3 fruit fly cellular contexts compared by ENCODE assay signal in the genomic region with DNA sequence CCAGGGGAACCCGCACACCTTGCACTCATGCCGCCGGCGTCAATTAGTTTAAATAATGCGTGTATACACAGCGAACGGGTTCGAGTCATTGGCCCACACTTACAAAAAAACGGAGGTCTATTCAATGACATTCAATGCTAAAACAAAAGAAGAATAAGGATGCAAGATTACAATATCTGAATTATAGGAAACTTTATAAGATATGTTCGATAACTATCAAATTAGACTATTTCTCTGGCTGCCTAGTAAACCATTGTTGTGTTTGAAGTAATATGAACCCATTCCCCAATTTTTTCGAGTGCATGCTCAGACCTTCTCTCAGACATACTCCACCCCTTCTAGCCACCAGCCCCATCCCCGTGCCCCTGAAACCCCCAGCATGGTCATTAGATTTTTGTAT.
TF ChIP-seq lines count a peak whose summit lies in the region.

No protein-coding gene starts in this region.

- no peak for TF ChIP-seq CTCF in whole organism, embryonic (GFP tag; optimal IDR thresholded peaks at IDR 0.05; lab: Kevin White, UChicago)

TF ChIP-seq in whole organism, embryonic, 481 proteins besides CTCF, POLR2A, EP300 and RAD21 (continues in another document):
- TF ChIP-seq ham (GFP tag; IDR thresholded peaks at IDR 0.05; lab: Robert Waterston, UW) = no peak
- no peak for TF ChIP-seq Mrtf (GFP tag; IDR thresholded peaks at IDR 0.05; lab: Robert Waterston, UW)
- no peak for TF ChIP-seq Rfx (GFP tag; IDR thresholded peaks at IDR 0.05; lab: Robert Waterston, UW)
- TF ChIP-seq Xbp1 (GFP tag; optimal IDR thresholded peaks at IDR 0.05; lab: Kevin White, UChicago) = no peak
- TF ChIP-seq cwo (GFP tag; optimal IDR thresholded peaks at IDR 0.05; lab: Kevin White, UChicago) = no peak
- TF ChIP-seq CG11247 (GFP tag; IDR thresholded peaks at IDR 0.05; lab: Robert Waterston, UW) = no peak
- no peak for TF ChIP-seq CG10274 (GFP tag; optimal IDR thresholded peaks at IDR 0.05; lab: Kevin White, UChicago)
- TF ChIP-seq CG42726 (GFP tag; IDR thresholded peaks at IDR 0.05; lab: Robert Waterston, UW; ENCODE audit: partially characterized antibody) = no peak
- no peak for TF ChIP-seq CG3407 (GFP tag; optimal IDR thresholded peaks at IDR 0.05; lab: Kevin White, UChicago)
- TF ChIP-seq Blimp-1 (GFP tag; optimal IDR thresholded peaks at IDR 0.05; lab: Kevin White, UChicago) = peak; percentile 47
- no peak for TF ChIP-seq CG13296 (GFP tag; optimal IDR thresholded peaks at IDR 0.05; lab: Kevin White, UChicago)
- TF ChIP-seq Dll (GFP tag; IDR thresholded peaks at IDR 0.05; lab: Robert Waterston, UW; ENCODE audit: partially characterized antibody) = no peak
- TF ChIP-seq Atf3 (GFP tag; optimal IDR thresholded peaks at IDR 0.05; lab: Kevin White, UChicago) = no peak
- TF ChIP-seq da (GFP tag; optimal IDR thresholded peaks at IDR 0.05; lab: Kevin White, UChicago) = no peak
- TF ChIP-seq CG3995 (GFP tag; optimal IDR thresholded peaks at IDR 0.05; lab: Kevin White, UChicago) = no peak
- no peak for TF ChIP-seq CG11085 (GFP tag; IDR thresholded peaks at IDR 0.05; lab: Robert Waterston, UW)
- no peak for TF ChIP-seq CG33213 (GFP tag; optimal IDR thresholded peaks at IDR 0.05; lab: Kevin White, UChicago)
- no peak for TF ChIP-seq CG2120 (GFP tag; optimal IDR thresholded peaks at IDR 0.05; lab: Kevin White, UChicago)
- no peak for TF ChIP-seq CG30431 (GFP tag; optimal IDR thresholded peaks at IDR 0.05; lab: Kevin White, UChicago)
- TF ChIP-seq inv (GFP tag; IDR thresholded peaks at IDR 0.05; lab: Robert Waterston, UW; ENCODE audit: partially characterized antibody) = no peak
- no peak for TF ChIP-seq lmd (GFP tag; IDR thresholded peaks at IDR 0.05; lab: Robert Waterston, UW)
- no peak for TF ChIP-seq CG6689 (GFP tag; IDR thresholded peaks at IDR 0.05; lab: Robert Waterston, UW)
- TF ChIP-seq zen2 (GFP tag; IDR thresholded peaks at IDR 0.05; lab: Robert Waterston, UW; ENCODE audit: partially characterized antibody) = no peak
- TF ChIP-seq CG10147 (GFP tag; optimal IDR thresholded peaks at IDR 0.05; lab: Kevin White, UChicago) = no peak
- TF ChIP-seq gcm (GFP tag; optimal IDR thresholded peaks at IDR 0.05; lab: Kevin White, UChicago) = no peak
- no peak for TF ChIP-seq CG15514 (GFP tag; optimal IDR thresholded peaks at IDR 0.05; lab: Kevin White, UChicago)
- no peak for TF ChIP-seq vnd (GFP tag; IDR thresholded peaks at IDR 0.05; lab: Robert Waterston, UW; ENCODE audit: partially characterized antibody)
- no peak for TF ChIP-seq CG8478 (optimal IDR thresholded peaks at IDR 0.05; lab: Kevin White, UChicago)
- no peak for TF ChIP-seq oc (tag; optimal IDR thresholded peaks at IDR 0.05; lab: Kevin White, UChicago)
- no peak for TF ChIP-seq Lpt (GFP tag; optimal IDR thresholded peaks at IDR 0.05; lab: Kevin White, UChicago)

TF ChIP-seq in whole organism, prepupa, 60 proteins besides CTCF, POLR2A, EP300 and RAD21:
- no peak for TF ChIP-seq Gug (GFP tag; IDR thresholded peaks at IDR 0.05; lab: Robert Waterston, UW)
- no peak for TF ChIP-seq Eip93F (GFP tag; optimal IDR thresholded peaks at IDR 0.05; lab: Kevin White, UChicago)
- TF ChIP-seq CG8632 (GFP tag; optimal IDR thresholded peaks at IDR 0.05; lab: Kevin White, UChicago) = no peak
- TF ChIP-seq eg (GFP tag; IDR thresholded peaks at IDR 0.05; lab: Robert Waterston, UW) = peak; percentile 61; the same call in 2 of the 3 replicates
- peak; percentile 32 for TF ChIP-seq CG6276 (GFP tag; optimal IDR thresholded peaks at IDR 0.05; lab: Kevin White, UChicago)
- TF ChIP-seq CG32006 (GFP tag; optimal IDR thresholded peaks at IDR 0.05; lab: Kevin White, UChicago) = peak; percentile 54
- 0 out of 3 replicates have a peak, but pooled peaks have one; percentile 33 for TF ChIP-seq CG6163 (GFP tag; IDR thresholded peaks at IDR 0.05; lab: Robert Waterston, UW)
- no peak for TF ChIP-seq lz (GFP tag; optimal IDR thresholded peaks at IDR 0.05; lab: Kevin White, UChicago)
- TF ChIP-seq CG4318 (GFP tag; optimal IDR thresholded peaks at IDR 0.05; lab: Kevin White, UChicago) = peak; percentile 29
- no peak for TF ChIP-seq CG10631 (GFP tag; optimal IDR thresholded peaks at IDR 0.05; lab: Kevin White, UChicago)
- peak; percentile 42; the same call in 1 of the 3 replicates for TF ChIP-seq CG8119 (GFP tag; IDR thresholded peaks at IDR 0.05; lab: Robert Waterston, UW)
- TF ChIP-seq CG15336 (GFP tag; IDR thresholded peaks at IDR 0.05; lab: Robert Waterston, UW) = 0 out of 2 replicates have a peak, but pooled peaks have one; percentile 13
- TF ChIP-seq Sox15 (GFP tag; optimal IDR thresholded peaks at IDR 0.05; lab: Kevin White, UChicago) = no peak

TF ChIP-seq in whole organism, pupa, 21 proteins besides CTCF, POLR2A, EP300 and RAD21:
- peak; percentile 42 for TF ChIP-seq CG8301 (tag; optimal IDR thresholded peaks at IDR 0.05; lab: Kevin White, UChicago)
- TF ChIP-seq D1 (tag; optimal IDR thresholded peaks at IDR 0.05; lab: Kevin White, UChicago) = no peak
- TF ChIP-seq fd96Ca (GFP tag; IDR thresholded peaks at IDR 0.05; lab: Robert Waterston, UW) = peak; percentile 39; the same call in 1 of the 3 replicates
- no peak for TF ChIP-seq CG8159 (tag; optimal IDR thresholded peaks at IDR 0.05; lab: Kevin White, UChicago)
- peak; percentile 57 for TF ChIP-seq CG14655 (GFP tag; optimal IDR thresholded peaks at IDR 0.05; lab: Kevin White, UChicago)
- TF ChIP-seq CG4496 (GFP tag; IDR thresholded peaks at IDR 0.05; lab: Robert Waterston, UW) = 0 out of 3 replicates have a peak, but pooled peaks have one; percentile 16
- TF ChIP-seq EcR (GFP tag; optimal IDR thresholded peaks at IDR 0.05; lab: Kevin White, UChicago) = no peak
- no peak for TF ChIP-seq CG15710 (tag; optimal IDR thresholded peaks at IDR 0.05; lab: Kevin White, UChicago)
- no peak for TF ChIP-seq CG17806 (tag; optimal IDR thresholded peaks at IDR 0.05; lab: Kevin White, UChicago)
- peak; percentile 8; the same call in 1 of the 2 replicates for TF ChIP-seq Ets98B (GFP tag; IDR thresholded peaks at IDR 0.05; lab: Robert Waterston, UW)

Comparison
In these comparisons a context has a peak if more than half of its experiments do, and no peak if none do; other contexts are left out.
1. Of the 7 proteins assayed by ChIP-seq in both whole organism, embryonic and whole organism, prepupa: peak only in whole organism, embryonic: Blimp-1; only in whole organism, prepupa: none; in both: none; in neither: 6.